Fruit fly (Drosophila melanogaster) whole organism, adult: Measurements from ENCODE around the gene PIG-F.

Experiments
- CG11617 ChIP-seq: fragments of 200-800 bp; sonication (Bioruptor generic); optimal IDR thresholded peaks from 2 replicates; lab custom pipeline; 2017; ENCODE audit warnings: mild to moderate bottlenecking, missing biosample characterization, missing genetic modification reagents, missing genetic modification characterization
- CG12768 ChIP-seq: fragments of 200-800 bp; sonication (Bioruptor generic); optimal IDR thresholded peaks from 2 replicates; lab custom pipeline; 2017; ENCODE audit warnings: missing biosample characterization, missing genetic modification characterization, mild to moderate bottlenecking, moderate library complexity, missing genetic modification reagents
- CG33017 ChIP-seq: fragments of 200-800 bp; sonication (Bioruptor generic); optimal IDR thresholded peaks from 2 replicates; lab custom pipeline; 2018; ENCODE audit warnings: missing biosample characterization, mild to moderate bottlenecking, missing genetic modification characterization, moderate library complexity
- CG7101 ChIP-seq: fragments of 200-800 bp; sonication (Bioruptor generic); optimal IDR thresholded peaks from 2 replicates; lab custom pipeline; 2018; ENCODE audit warnings: missing biosample characterization, mild to moderate bottlenecking, missing genetic modification characterization, moderate library complexity
- cnc ChIP-seq, 2 experiments: fragments of >200 bp; optimal IDR thresholded peaks; 2 replicates each; lab custom pipeline; 2017
- kay ChIP-seq: fragments of 200-800 bp; sonication (Bioruptor generic); peaks from one replicate; lab custom pipeline; 2016; ENCODE audit warnings: missing biosample characterization, missing genetic modification characterization, borderline replicate concordance
- ovo ChIP-seq: fragments of 200-800 bp; sonication (Bioruptor generic); optimal IDR thresholded peaks from 2 replicates; lab custom pipeline; 2016; ENCODE audit warnings: missing biosample characterization, missing genetic modification characterization
- toe ChIP-seq: fragments of 200-800 bp; sonication (Bioruptor generic); optimal IDR thresholded peaks from 2 replicates; lab custom pipeline; 2016; ENCODE audit warnings: missing biosample characterization, missing genetic modification characterization

DNA sequence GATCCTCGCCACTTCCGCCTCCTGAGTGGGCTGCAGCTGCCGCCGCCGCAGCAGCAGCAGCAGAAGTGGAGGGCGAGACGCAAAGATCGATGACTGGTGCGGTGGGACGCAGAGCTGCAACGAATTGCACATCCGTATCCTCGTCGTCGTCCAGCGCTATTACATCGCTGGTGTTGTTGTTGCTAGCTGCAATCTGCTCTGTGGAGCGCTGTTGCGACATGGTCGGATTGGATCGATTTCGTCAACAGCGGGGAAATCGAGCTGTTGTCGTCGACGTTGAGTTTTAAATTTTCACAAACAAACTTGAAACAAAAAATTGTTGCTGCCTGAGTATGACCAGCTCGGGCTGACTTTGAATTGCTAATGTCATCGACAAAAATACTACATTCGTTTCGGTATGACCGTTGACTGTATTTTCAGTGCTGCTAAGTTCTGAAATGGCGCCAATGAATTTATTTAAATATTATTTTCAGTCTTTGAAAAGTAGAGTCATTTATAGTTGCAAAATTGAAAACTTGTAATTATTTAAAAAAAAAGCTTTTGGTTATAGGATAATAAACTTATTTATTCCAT, 30.3 kb downstream of the PIG-F start, which contains the start of gene Rnf146:
- TF ChIP-seq ovo (GFP tag; lab: Kevin White, UChicago): no peak
- TF ChIP-seq CG7101 (tag; lab: Kevin White, UChicago): peak; percentile 34
- no peak for TF ChIP-seq CG11617 (GFP tag; lab: Kevin White, UChicago)
- no peak for TF ChIP-seq toe (GFP tag; lab: Kevin White, UChicago)
- no peak for TF ChIP-seq cnc (optimal IDR thresholded peaks at IDR 0.05; lab: Kevin White, UChicago)
- no peak for TF ChIP-seq kay (GFP tag; lab: Kevin White, UChicago)
- TF ChIP-seq CG12768 (GFP tag; lab: Kevin White, UChicago): no peak
- TF ChIP-seq CG33017: peak; percentile 14
